Fruit fly (Drosophila melanogaster) whole organism, wandering third instar larva: ENCODE data around the gene YL-1.

Source experiments
- CG32264 ChIP-seq: fragments of 200-800 bp; sonication (Bioruptor generic); optimal IDR thresholded peaks from 2 replicates; lab custom pipeline; 2016; ENCODE audit warnings: missing biosample characterization, missing genetic modification characterization
- CG9705 ChIP-seq: fragments of 200-800 bp; sonication (Bioruptor generic); optimal IDR thresholded peaks from 2 replicates; lab custom pipeline; 2018; ENCODE audit warnings: missing biosample characterization, mild to moderate bottlenecking, missing genetic modification characterization
- CrebA ChIP-seq: fragments of 200-800 bp; sonication (Bioruptor generic); optimal IDR thresholded peaks from 2 replicates; lab custom pipeline; 2016; ENCODE audit warnings: missing biosample characterization, mild to moderate bottlenecking, missing genetic modification characterization, borderline replicate concordance
- Dif ChIP-seq: fragments of 200-275, 200-300 bp; sonication (Bioruptor generic); optimal IDR thresholded peaks from 2 replicates; lab custom pipeline; 2018; ENCODE audit warnings: missing biosample characterization, missing genetic modification characterization; ENCODE audit not compliant: partially characterized antibody
- GATAd ChIP-seq: sonication (Bioruptor generic); optimal IDR thresholded peaks from 2 replicates; lab custom pipeline; 2016; ENCODE audit warnings: missing biosample characterization, missing genetic modification characterization
- HLH106 ChIP-seq: fragments of 200-800 bp; optimal IDR thresholded peaks from 3 replicates; lab custom pipeline; 2019; ENCODE audit warnings: missing biosample characterization, mild to moderate bottlenecking, missing genetic modification characterization, moderate library complexity
- Hnf4 ChIP-seq: fragments of 200-800 bp; sonication (Bioruptor generic); optimal IDR thresholded peaks from 2 replicates; lab custom pipeline; 2016; ENCODE audit warnings: missing biosample characterization, mild to moderate bottlenecking, missing genetic modification characterization
- Hr83 ChIP-seq: fragments of 200-300 bp; sonication (Bioruptor generic); optimal IDR thresholded peaks from 2 replicates; lab custom pipeline; 2016; ENCODE audit warnings: missing biosample characterization, mild to moderate bottlenecking, missing genetic modification characterization, moderate library complexity; ENCODE audit not compliant: poor library complexity, severe bottlenecking
- Jra ChIP-seq: sonication (Bioruptor generic); optimal IDR thresholded peaks from 2 replicates; lab custom pipeline; 2016; ENCODE audit warnings: missing biosample characterization, missing genetic modification characterization
- Mio ChIP-seq: sonication (Bioruptor generic); optimal IDR thresholded peaks from 2 replicates; lab custom pipeline; 2016; ENCODE audit warnings: missing biosample characterization, missing genetic modification characterization
- Myc ChIP-seq: fragments of >200 bp; optimal IDR thresholded peaks from 2 replicates; lab custom pipeline; 2017
- N ChIP-seq: fragments of >200 bp; optimal IDR thresholded peaks from 2 replicates; lab custom pipeline; 2018; ENCODE audit warnings: missing biosample characterization, missing external identifiers, missing genetic modification characterization
- OdsH ChIP-seq: fragments of 200-800 bp; sonication (Bioruptor generic); optimal IDR thresholded peaks from 2 replicates; lab custom pipeline; 2016; ENCODE audit warnings: missing biosample characterization, mild to moderate bottlenecking, missing genetic modification characterization
- Rel ChIP-seq, 2 experiments: fragments of 200-800 bp; sonication (Bioruptor generic) in 1 of 2; optimal IDR thresholded peaks; 2 replicates in 1 of 2; 3 replicates in 1 of 2; lab custom pipeline; 2016 to 2019; ENCODE audit warnings: mild to moderate bottlenecking in 2 of 2, missing biosample characterization in 2 of 2, missing genetic modification characterization in 2 of 2, moderate library complexity in 1 of 2
- Sp1 ChIP-seq: fragments of 200-800 bp; sonication (Bioruptor generic); optimal IDR thresholded peaks from 3 replicates; lab custom pipeline; 2019; ENCODE audit warnings: missing biosample characterization, mild to moderate bottlenecking, missing genetic modification characterization, moderate library complexity
- Vsx2 ChIP-seq: fragments of 200-300, 225-300 bp; sonication (Bioruptor generic); optimal IDR thresholded peaks from 2 replicates; lab custom pipeline; 2018; ENCODE audit warnings: missing biosample characterization, missing genetic modification characterization; ENCODE audit not compliant: partially characterized antibody
- br ChIP-seq: fragments of 200-800 bp; sonication (Bioruptor generic); optimal IDR thresholded peaks from 2 replicates; lab custom pipeline; 2016; ENCODE audit warnings: missing biosample characterization, missing genetic modification characterization
- brk ChIP-seq: fragments of 200-800 bp; sonication (Bioruptor generic); optimal IDR thresholded peaks from 2 replicates; lab custom pipeline; 2016; ENCODE audit warnings: missing biosample characterization, mild to moderate bottlenecking, missing genetic modification characterization
- dl ChIP-seq, 2 experiments: fragments of 175-275, 200-275 bp in 1 of 2; fragments of 200-275 bp in 1 of 2; sonication (Bioruptor generic); optimal IDR thresholded peaks; lab custom pipeline; 2018; ENCODE audit warnings: mild to moderate bottlenecking in 2 of 2, missing biosample characterization in 2 of 2, missing genetic modification characterization in 2 of 2, moderate library complexity in 2 of 2; ENCODE audit not compliant: partially characterized antibody in 2 of 2, insufficient read depth in 1 of 2
- dmrt93B ChIP-seq: fragments of 200-800 bp; sonication (Bioruptor generic); optimal IDR thresholded peaks from 2 replicates; lab custom pipeline; 2018; ENCODE audit warnings: missing biosample characterization, mild to moderate bottlenecking, missing genetic modification characterization
- dsf ChIP-seq: sonication (Bioruptor generic); optimal IDR thresholded peaks from 2 replicates; lab custom pipeline; 2016; ENCODE audit warnings: missing biosample characterization, missing genetic modification characterization, borderline replicate concordance
- ey ChIP-seq: fragments of 200-800 bp; sonication (Bioruptor generic); optimal IDR thresholded peaks from 2 replicates; lab custom pipeline; 2016; ENCODE audit warnings: missing biosample characterization, missing genetic modification characterization
- foxo ChIP-seq, 2 experiments: fragments of 200-800 bp; sonication (Bioruptor generic); optimal IDR thresholded peaks; 2 replicates in 1 of 2; 3 replicates in 1 of 2; lab custom pipeline; 2016 to 2017; ENCODE audit warnings: missing biosample characterization in 2 of 2, missing genetic modification characterization in 2 of 2
- fru ChIP-seq: fragments of 200-800 bp; sonication (Bioruptor generic); optimal IDR thresholded peaks from 3 replicates; lab custom pipeline; 2016; ENCODE audit warnings: missing biosample characterization, mild to moderate bottlenecking, missing genetic modification characterization
- h ChIP-seq: fragments of 200-800 bp; sonication (Bioruptor generic); optimal IDR thresholded peaks from 3 replicates; lab custom pipeline; 2016; ENCODE audit warnings: missing biosample characterization, mild to moderate bottlenecking, missing genetic modification characterization
- jim ChIP-seq: fragments of 175-275, 200-325 bp; sonication (Bioruptor generic); optimal IDR thresholded peaks from 2 replicates; lab custom pipeline; 2016; ENCODE audit warnings: missing biosample characterization, mild to moderate bottlenecking, missing genetic modification characterization
- lola ChIP-seq: fragments of >200 bp; optimal IDR thresholded peaks from 2 replicates; lab custom pipeline; 2017; ENCODE audit warnings: missing biosample characterization, missing genetic modification characterization
- pan ChIP-seq: fragments of >200 bp; optimal IDR thresholded peaks from 2 replicates; lab custom pipeline; 2017
- psq ChIP-seq: fragments of 200-800 bp; sonication (Bioruptor generic); optimal IDR thresholded peaks from 3 replicates; lab custom pipeline; 2017; ENCODE audit warnings: missing biosample characterization, mild to moderate bottlenecking, missing genetic modification characterization, moderate library complexity
- rgr ChIP-seq: fragments of 200-800 bp; sonication (Bioruptor generic); optimal IDR thresholded peaks from 3 replicates; lab custom pipeline; 2016; ENCODE audit warnings: missing biosample characterization, mild to moderate bottlenecking, missing genetic modification characterization
- tai ChIP-seq: sonication (Bioruptor generic); optimal IDR thresholded peaks from 2 replicates; lab custom pipeline; 2016; ENCODE audit warnings: missing biosample characterization, missing genetic modification characterization
- woc ChIP-seq: sonication (Bioruptor generic); optimal IDR thresholded peaks from 2 replicates; lab custom pipeline; 2016; ENCODE audit warnings: missing biosample characterization, mild to moderate bottlenecking, missing genetic modification characterization

YL-1 gene

DNA sequence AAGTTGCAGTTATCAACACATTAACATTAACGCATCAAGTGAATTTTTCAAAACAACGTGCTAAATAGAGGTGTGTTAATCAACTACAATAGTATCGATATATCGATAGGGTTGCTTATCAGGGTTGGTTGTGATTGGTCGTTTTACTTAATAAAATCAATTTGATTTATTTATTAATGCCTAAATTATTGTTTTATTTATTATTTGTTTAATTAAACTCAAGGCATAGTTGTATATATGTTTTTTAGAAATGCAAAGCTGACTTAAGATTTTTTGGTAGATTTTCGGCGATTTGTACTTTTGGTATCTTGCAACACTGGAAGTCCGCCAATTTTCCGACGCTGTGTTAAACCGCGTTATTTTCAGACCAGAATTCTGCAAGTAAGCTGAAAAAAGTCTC lies 40.8 kb downstream of the YL-1 start, which contains the start of the genes Art8 and dUTPase (continued):
- TF ChIP-seq CG32264 = no peak
- peak; percentile 40 for TF ChIP-seq Myc (lab: Kevin White, UChicago)
- TF ChIP-seq HLH106 (tag; lab: Kevin White, UChicago) = peak; percentile 68
- no peak for TF ChIP-seq GATAd
- TF ChIP-seq Sp1 (GFP tag; lab: Kevin White, UChicago) = peak; percentile 68
- TF ChIP-seq Dif (GFP tag; lab: Kevin White, UChicago) = no peak
- TF ChIP-seq brk (GFP tag; lab: Kevin White, UChicago) = no peak
- TF ChIP-seq Hnf4 (GFP tag; lab: Kevin White, UChicago) = peak; percentile 83
- TF ChIP-seq ey (GFP tag; lab: Kevin White, UChicago) = peak; percentile 51
- TF ChIP-seq pan (lab: Kevin White, UChicago) = no peak
- no peak for TF ChIP-seq Hr83

dm6 chr2L:11014018-11014611 lies 43.9 kb downstream of the YL-1 start:
- no peak for TF ChIP-seq N (GFP tag; lab: Kevin White, UChicago)
- TF ChIP-seq tai (GFP tag; lab: Kevin White, UChicago) = no peak
- TF ChIP-seq ey (GFP tag; lab: Kevin White, UChicago) = no peak
- no peak for TF ChIP-seq lola (GFP tag; lab: Kevin White, UChicago)
- no peak for TF ChIP-seq brk (GFP tag; lab: Kevin White, UChicago)

DNA sequence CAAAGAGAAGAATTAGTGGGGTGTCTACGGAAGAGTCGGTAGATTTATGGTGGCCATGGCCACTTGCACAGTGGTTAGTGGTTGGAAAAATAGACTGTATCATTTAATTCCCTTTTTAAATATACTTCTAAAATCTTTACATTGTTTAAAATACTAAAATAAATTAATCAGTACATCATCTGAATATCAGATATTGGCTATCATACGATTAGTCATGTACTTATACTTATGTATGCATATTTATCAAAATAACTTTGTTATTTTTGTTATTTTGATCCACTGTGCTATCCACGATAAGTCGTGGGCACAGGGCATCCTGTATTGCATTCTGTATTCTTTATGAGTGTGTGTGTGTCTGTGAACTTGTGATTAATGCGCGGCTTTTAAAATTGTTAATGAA lies 44.4 kb downstream of the YL-1 start:
- TF ChIP-seq lola (GFP tag; lab: Kevin White, UChicago) (no peak), OdsH (GFP tag; lab: Kevin White, UChicago) (peak; percentile 49), foxo (GFP tag; optimal IDR thresholded peaks at IDR 0.05; lab: Kevin White, UChicago) (peak in 1 of 2 experiments; percentile 14), Sp1 (GFP tag; lab: Kevin White, UChicago) (peak; percentile 16), HLH106 (tag; lab: Kevin White, UChicago) (peak; percentile 39), fru (GFP tag; lab: Kevin White, UChicago) (peak; percentile 23), Vsx2 (GFP tag; lab: Kevin White, UChicago) (no peak), ey (GFP tag; lab: Kevin White, UChicago) (peak; percentile 7), Rel (GFP tag; optimal IDR thresholded peaks at IDR 0.05; lab: Kevin White, UChicago) (no peak), Rel (tag; optimal IDR thresholded peaks at IDR 0.05; lab: Kevin White, UChicago) (no peak), Mio (GFP tag; lab: Kevin White, UChicago) (no peak), h (peak; percentile 1), rgr (GFP tag; lab: Kevin White, UChicago) (peak; percentile 1)

- TF ChIP-seq Hnf4 (GFP tag; lab: Kevin White, UChicago) (no peak), CG9705 (GFP tag; lab: Kevin White, UChicago) (no peak), woc (GFP tag; lab: Kevin White, UChicago) (no peak), N (GFP tag; lab: Kevin White, UChicago) (no peak), Vsx2 (GFP tag; lab: Kevin White, UChicago) (no peak), dsf (GFP tag; lab: Kevin White, UChicago) (no peak), psq (GFP tag; lab: Kevin White, UChicago) (no peak), br (GFP tag; lab: Kevin White, UChicago) (no peak), CrebA (GFP tag; lab: Kevin White, UChicago) (no peak), Jra (GFP tag; lab: Kevin White, UChicago) (no peak), lola (GFP tag; lab: Kevin White, UChicago) (no peak), pan (lab: Kevin White, UChicago) (no peak), dmrt93B (GFP tag; lab: Kevin White, UChicago) (no peak), jim (GFP tag; lab: Kevin White, UChicago) (no peak), fru (GFP tag; lab: Kevin White, UChicago) (no peak), dl (GFP tag; optimal IDR thresholded peaks at IDR 0.05; lab: Kevin White, UChicago; ENCODE audit: insufficient read depth in 1 of 2, partially characterized antibody in 2 of 2) (no peak)
These were observed 45.1 kb downstream of the YL-1 start, which contains the start of gene Acp32CD for dm6 chr2L:11015320-11015719. Gene Acp32CD, plus strand, starts transcription at chr2L:11015620.
